Worm (Caenorhabditis elegans): Measurements from ENCODE around the gene trx-3.

ce11 chrIV:4446884-4447283, 39.9 kb upstream of the trx-3 start:
- no peak for TF ChIP-seq efl-3 (GFP tag; optimal IDR thresholded peaks at IDR 0.05)
- no peak for TF ChIP-seq fkh-10 (GFP tag; optimal IDR thresholded peaks at IDR 0.05)
- TF ChIP-seq fkh-4 (tag; optimal IDR thresholded peaks at IDR 0.05; ENCODE audit: borderline replicate concordance): no peak
- no peak for TF ChIP-seq nhr-76 (tag; optimal IDR thresholded peaks at IDR 0.05)
- no peak for TF ChIP-seq lir-3 (tag; optimal IDR thresholded peaks at IDR 0.05; ENCODE audit: poor library complexity)
- no peak for TF ChIP-seq nhr-90 (tag; optimal IDR thresholded peaks at IDR 0.05; ENCODE audit: poor library complexity)
- no peak for TF ChIP-seq sup-37 (GFP tag; optimal IDR thresholded peaks at IDR 0.05)
- TF ChIP-seq snu-23 (GFP tag; optimal IDR thresholded peaks at IDR 0.05): peak; percentile 44
- TF ChIP-seq aha-1 (tag; optimal IDR thresholded peaks at IDR 0.05): no peak
- TF ChIP-seq lin-13 (GFP tag; optimal IDR thresholded peaks at IDR 0.05): no peak
- TF ChIP-seq ceh-63 (GFP tag; optimal IDR thresholded peaks at IDR 0.05): no peak
- peak; percentile 34 for TF ChIP-seq fos-1 (tag; optimal IDR thresholded peaks at IDR 0.05)
